Fruit fly (Drosophila melanogaster) whole organism, embryonic: Measurements from ENCODE around the gene Notum.
A peak's percentile ranks its signal among the peaks of the same experiment; 100 is the strongest.

Source experiments
- Awh ChIP-seq: fragments of 200-800 bp; sonication (Bioruptor generic); IDR thresholded peaks from 2 replicates; pipeline ENCODE4, ENCODE4 v1.3.6; 2022; ENCODE audit warnings: missing biosample characterization, missing genetic modification characterization
- B-H2 ChIP-seq: fragments of 200-800 bp; sonication (Bioruptor generic); optimal IDR thresholded peaks from 2 replicates; lab custom pipeline; 2018; ENCODE audit warnings: missing biosample characterization, mild to moderate bottlenecking, missing genetic modification characterization
- CG10321 ChIP-seq: fragments of 200-800 bp; sonication (Bioruptor generic); IDR thresholded peaks from 2 replicates; pipeline ENCODE4 v1.3.6; 2022; ENCODE audit warnings: missing biosample characterization, missing genetic modification characterization
- CG10543 ChIP-seq: fragments of 200-800 bp; sonication (Bioruptor generic); optimal IDR thresholded peaks from 3 replicates; lab custom pipeline; 2017; ENCODE audit warnings: missing biosample characterization, mild to moderate bottlenecking, missing genetic modification characterization, moderate library complexity
- CG15011 ChIP-seq: fragments of 200-800 bp; sonication (Bioruptor generic); optimal IDR thresholded peaks from 3 replicates; lab custom pipeline; 2018; ENCODE audit warnings: missing biosample characterization, mild to moderate bottlenecking, missing genetic modification characterization
- CG16815 ChIP-seq: fragments of 200-800 bp; sonication (Bioruptor generic); optimal IDR thresholded peaks from 3 replicates; lab custom pipeline; 2017; ENCODE audit warnings: missing biosample characterization, mild to moderate bottlenecking, missing genetic modification characterization
- CG17361 ChIP-seq: fragments of 200-800 bp; sonication (Bioruptor generic); IDR thresholded peaks from 3 replicates; pipeline ENCODE4 v1.3.6; 2022; ENCODE audit warnings: missing biosample characterization, missing genetic modification characterization
- CG1792 ChIP-seq: fragments of 200-800 bp; sonication (Bioruptor generic); optimal IDR thresholded peaks from 2 replicates; lab custom pipeline; 2016; ENCODE audit warnings: missing biosample characterization, missing genetic modification characterization
- CG30403 ChIP-seq: fragments of 200-800 bp; sonication (Bioruptor generic); optimal IDR thresholded peaks from 3 replicates; lab custom pipeline; 2016; ENCODE audit warnings: missing biosample characterization, missing genetic modification characterization
- CG30431 ChIP-seq: fragments of 200-800 bp; sonication (Bioruptor generic); optimal IDR thresholded peaks from 2 replicates; lab custom pipeline; 2017; ENCODE audit warnings: missing biosample characterization, missing genetic modification characterization
- CG31365 ChIP-seq: fragments of 200-800 bp; sonication (Bioruptor generic); optimal IDR thresholded peaks from 2 replicates; lab custom pipeline; 2018; ENCODE audit warnings: missing biosample characterization, mild to moderate bottlenecking, missing genetic modification characterization
- CG33557 ChIP-seq: fragments of 200-800 bp; sonication (Bioruptor generic); optimal IDR thresholded peaks from 2 replicates; lab custom pipeline; 2019; ENCODE audit warnings: missing biosample characterization, mild to moderate bottlenecking, missing genetic modification characterization, moderate library complexity
- CG3726 ChIP-seq: fragments of 200-800 bp; sonication (Bioruptor generic); IDR thresholded peaks from 3 replicates; pipeline ENCODE4, ENCODE4 v1.3.6; 2022; ENCODE audit warnings: missing biosample characterization, missing genetic modification characterization
- CG3838 ChIP-seq: fragments of 200-800 bp; sonication (Bioruptor generic); optimal IDR thresholded peaks from 3 replicates; lab custom pipeline; 2016; ENCODE audit warnings: missing biosample characterization, missing genetic modification characterization
- CG3847 ChIP-seq: fragments of 200-800 bp; sonication (Bioruptor generic); IDR thresholded peaks from 2 replicates; pipeline ENCODE4 v1.3.6; 2022; ENCODE audit warnings: missing biosample characterization, missing genetic modification characterization
- CG6683 ChIP-seq: fragments of 200-800 bp; sonication (Bioruptor generic); optimal IDR thresholded peaks from 2 replicates; lab custom pipeline; 2017; ENCODE audit warnings: missing biosample characterization, mild to moderate bottlenecking, missing genetic modification characterization, missing genetic modification reagents
- CG7372 ChIP-seq: fragments of 200-800 bp; sonication (Bioruptor generic); IDR thresholded peaks from 2 replicates; pipeline ENCODE4 v1.3.6; 2022; ENCODE audit warnings: missing biosample characterization, missing genetic modification characterization
- CG7839 ChIP-seq: fragments of 200-800 bp; sonication (Bioruptor generic); optimal IDR thresholded peaks from 3 replicates; lab custom pipeline; 2018; ENCODE audit warnings: missing biosample characterization, mild to moderate bottlenecking, missing genetic modification characterization, moderate library complexity
- CG8281 ChIP-seq: fragments of 200-800 bp; sonication (Bioruptor generic); optimal IDR thresholded peaks from 2 replicates; lab custom pipeline; 2018; ENCODE audit warnings: missing biosample characterization, mild to moderate bottlenecking, missing genetic modification characterization, moderate library complexity
- CG8478 ChIP-seq: fragments of >200 bp; optimal IDR thresholded peaks from 2 replicates; lab custom pipeline; 2018
- Camta ChIP-seq: fragments of 200-800 bp; sonication (Bioruptor generic); optimal IDR thresholded peaks from 2 replicates; lab custom pipeline; 2016; ENCODE audit warnings: missing biosample characterization, missing genetic modification characterization
- GATAe ChIP-seq: fragments of 200-800 bp; sonication (Bioruptor generic); conservative IDR thresholded peaks from 2 replicates; pipeline ENCODE4 v1.3.6; 2022; ENCODE audit warnings: missing biosample characterization, missing genetic modification characterization
- HLH54F ChIP-seq: fragments of 200-800 bp; sonication (Bioruptor generic); optimal IDR thresholded peaks from 3 replicates; lab custom pipeline; 2016; ENCODE audit warnings: missing biosample characterization, missing genetic modification characterization
- Hmr ChIP-seq: fragments of 200-800 bp; sonication (Bioruptor generic); optimal IDR thresholded peaks from 3 replicates; lab custom pipeline; 2017; ENCODE audit warnings: mild to moderate bottlenecking, missing biosample characterization, missing genetic modification reagents, missing genetic modification characterization
- Kr ChIP-seq: fragments of 200-800 bp; sonication (Bioruptor generic); optimal IDR thresholded peaks from 2 replicates; lab custom pipeline; 2017; ENCODE audit warnings: missing biosample characterization, mild to moderate bottlenecking, missing genetic modification characterization
- Med ChIP-seq: fragments of 200-800 bp; sonication (Bioruptor generic); peaks from one replicate; lab custom pipeline; 2016; ENCODE audit warnings: missing biosample characterization, missing genetic modification characterization, mild to moderate bottlenecking, inconsistent platforms, moderate library complexity
- Side ChIP-seq: fragments of 200-800 bp; sonication (Bioruptor generic); optimal IDR thresholded peaks from 2 replicates; lab custom pipeline; 2016; ENCODE audit warnings: missing biosample characterization, missing genetic modification characterization
- Sox100B ChIP-seq: fragments of 200-800 bp; sonication (Bioruptor generic); optimal IDR thresholded peaks from 3 replicates; lab custom pipeline; 2018; ENCODE audit warnings: missing biosample characterization, mild to moderate bottlenecking, missing genetic modification characterization
- Sox102F ChIP-seq: fragments of 200-800 bp; sonication (Bioruptor generic); optimal IDR thresholded peaks from 2 replicates; lab custom pipeline; 2018; ENCODE audit warnings: missing biosample characterization, mild to moderate bottlenecking, missing genetic modification characterization, moderate library complexity
- ab ChIP-seq: fragments of 200-800 bp; sonication (Bioruptor generic); optimal IDR thresholded peaks from 2 replicates; lab custom pipeline; 2016; ENCODE audit warnings: missing biosample characterization, missing genetic modification characterization
- ara ChIP-seq: fragments of 200-800 bp; sonication (Bioruptor generic); IDR thresholded peaks from 2 replicates; pipeline ENCODE4 v1.3.6; 2022; ENCODE audit warnings: missing biosample characterization, missing genetic modification characterization
- caup ChIP-seq: fragments of 200-800 bp; sonication (Bioruptor generic); optimal IDR thresholded peaks from 3 replicates; lab custom pipeline; 2017; ENCODE audit warnings: missing biosample characterization, mild to moderate bottlenecking, missing genetic modification characterization, moderate library complexity; ENCODE audit not compliant: severe bottlenecking
- ci ChIP-seq: fragments of 200-800 bp; sonication (Bioruptor generic); IDR thresholded peaks from 3 replicates; pipeline ENCODE4 v1.3.6; 2022; ENCODE audit warnings: missing biosample characterization, missing genetic modification characterization
- dati ChIP-seq: fragments of 200-800 bp; sonication (Bioruptor generic); IDR thresholded peaks from 2 replicates; pipeline ENCODE4 v1.3.6; 2022; ENCODE audit warnings: missing biosample characterization, missing genetic modification characterization
- fd102C ChIP-seq: fragments of 200-800 bp; sonication (Bioruptor generic); optimal IDR thresholded peaks from 2 replicates; lab custom pipeline; 2018; ENCODE audit warnings: missing biosample characterization, mild to moderate bottlenecking, missing genetic modification characterization, moderate library complexity
- fru ChIP-seq: fragments of >200 bp; optimal IDR thresholded peaks from 2 replicates; lab custom pipeline; 2017
- gsb ChIP-seq: fragments of 200-800 bp; sonication (Bioruptor generic); IDR thresholded peaks from 2 replicates; pipeline ENCODE4 v1.3.6; 2022; ENCODE audit warnings: missing biosample characterization, missing genetic modification characterization
- gt ChIP-seq: fragments of 200-800 bp; sonication (Bioruptor generic); IDR thresholded peaks from 2 replicates; pipeline ENCODE4 v1.3.6; 2022; ENCODE audit warnings: missing biosample characterization, missing genetic modification characterization
- mirr ChIP-seq: fragments of 200-800 bp; sonication (Bioruptor generic); optimal IDR thresholded peaks from 3 replicates; lab custom pipeline; 2018; ENCODE audit warnings: missing biosample characterization, mild to moderate bottlenecking, missing genetic modification characterization
- pros ChIP-seq: fragments of 200-800 bp; sonication (Bioruptor generic); optimal IDR thresholded peaks from 3 replicates; lab custom pipeline; 2019; ENCODE audit warnings: missing biosample characterization, mild to moderate bottlenecking, missing genetic modification characterization, moderate library complexity
- ro ChIP-seq: fragments of 200-800 bp; sonication (Bioruptor generic); IDR thresholded peaks from 2 replicates; pipeline ENCODE4 v1.3.6; 2022; ENCODE audit warnings: missing biosample characterization, missing genetic modification characterization
- sr ChIP-seq: fragments of 200-800 bp; sonication (Bioruptor generic); IDR thresholded peaks from 3 replicates; pipeline ENCODE4 v1.3.6; 2022; ENCODE audit warnings: missing biosample characterization, missing genetic modification characterization
- sug ChIP-seq: fragments of 200-800 bp; optimal IDR thresholded peaks from 2 replicates; lab custom pipeline; 2019; ENCODE audit warnings: missing biosample characterization, mild to moderate bottlenecking, missing genetic modification characterization, moderate library complexity
- tap ChIP-seq: fragments of 200-800 bp; optimal IDR thresholded peaks from 3 replicates; lab custom pipeline; 2019; ENCODE audit warnings: missing biosample characterization, mild to moderate bottlenecking, missing genetic modification characterization, moderate library complexity
- toy ChIP-seq: fragments of 200-800 bp; sonication (Bioruptor generic); IDR thresholded peaks from 2 replicates; pipeline ENCODE4 v1.3.6; 2022; ENCODE audit warnings: missing biosample characterization, missing genetic modification characterization
- unc-4 ChIP-seq: fragments of 200-800 bp; sonication (Bioruptor generic); IDR thresholded peaks from 2 replicates; pipeline ENCODE4 v1.3.6; 2022; ENCODE audit warnings: missing biosample characterization, missing genetic modification characterization; ENCODE audit not compliant: partially characterized antibody
- unpg ChIP-seq: fragments of 200-800 bp; sonication (Bioruptor generic); optimal IDR thresholded peaks from 3 replicates; lab custom pipeline; 2018; ENCODE audit warnings: missing biosample characterization, mild to moderate bottlenecking, missing genetic modification characterization, moderate library complexity
- vfl ChIP-seq: fragments of 200-800 bp; sonication (Bioruptor generic); optimal IDR thresholded peaks from 2 replicates; lab custom pipeline; 2016; ENCODE audit warnings: missing biosample characterization, missing genetic modification characterization
- z ChIP-seq: fragments of 200-800 bp; sonication (Bioruptor generic); IDR thresholded peaks from 3 replicates; pipeline ENCODE4 v1.3.6; 2022; ENCODE audit warnings: missing biosample characterization, missing genetic modification characterization
- zfh1 ChIP-seq: fragments of 200-800 bp; sonication (Bioruptor generic); IDR thresholded peaks from 3 replicates; pipeline ENCODE4 v1.3.6; 2022; ENCODE audit warnings: missing biosample characterization, missing genetic modification characterization
- zfh2 ChIP-seq: fragments of 200-800 bp; sonication (Bioruptor generic); optimal IDR thresholded peaks from 2 replicates; lab custom pipeline; 2016; ENCODE audit warnings: missing biosample characterization, missing genetic modification characterization

Notum gene

dm6 chr3L:16026065-16026789 lies 2.9 kb downstream of the Notum start (continued):
- TF ChIP-seq sr (GFP tag; lab: Robert Waterston, UW) (0 out of 3 replicates have a peak, but pooled peaks have one; percentile 55), CG30431 (no peak), pros (peak; percentile 56), HLH54F (GFP tag; lab: Kevin White, UChicago) (peak; percentile 4), CG7372 (GFP tag; lab: Robert Waterston, UW) (no peak), zfh1 (GFP tag; lab: Robert Waterston, UW) (peak; percentile 73; the same call in 2 of the 3 replicates), vfl (GFP tag; lab: Kevin White, UChicago) (no peak), unc-4 (no peak), Camta (GFP tag; lab: Kevin White, UChicago) (peak; percentile 55), CG10543 (GFP tag; lab: Kevin White, UChicago) (peak; percentile 87), ara (GFP tag; lab: Robert Waterston, UW) (peak; percentile 86), CG3726 (GFP tag; lab: Robert Waterston, UW) (no peak), CG15011 (GFP tag; lab: Kevin White, UChicago) (peak; percentile 68), toy (GFP tag; lab: Robert Waterston, UW) (no peak), Hmr (GFP tag; lab: Kevin White, UChicago) (peak; percentile 68), Med (GFP tag; lab: Kevin White, UChicago) (peak; percentile 96), fru (lab: Kevin White, UChicago) (no peak), CG8478 (lab: Kevin White, UChicago) (no peak), mirr (GFP tag; lab: Kevin White, UChicago) (peak; percentile 80), tap (tag; lab: Kevin White, UChicago) (peak; percentile 17), sug (tag; lab: Kevin White, UChicago) (peak; percentile 72), CG8281 (peak; percentile 48), CG30403 (GFP tag; lab: Kevin White, UChicago) (peak; percentile 20), CG1792 (GFP tag; lab: Kevin White, UChicago) (peak; percentile 63), zfh2 (GFP tag; lab: Kevin White, UChicago) (no peak), unpg (GFP tag; lab: Kevin White, UChicago) (peak; percentile 45), CG3838 (GFP tag; lab: Kevin White, UChicago) (peak; percentile 23), ab (GFP tag; lab: Kevin White, UChicago) (no peak), gsb (GFP tag; lab: Robert Waterston, UW) (0 out of 2 replicates have a peak, but pooled peaks have one; percentile 29), CG3847 (GFP tag; lab: Robert Waterston, UW) (no peak), dati (no peak), CG16815 (GFP tag; lab: Kevin White, UChicago) (no peak), CG31365 (tag; lab: Kevin White, UChicago) (peak; percentile 55), B-H2 (GFP tag; lab: Kevin White, UChicago) (peak; percentile 23), fd102C (GFP tag; lab: Kevin White, UChicago) (peak; percentile 33), ro (no peak), Kr (GFP tag; lab: Kevin White, UChicago) (peak; percentile 58), Awh (GFP tag; lab: Robert Waterston, UW) (peak; percentile 72; the same call in 1 of the 2 replicates), Side (GFP tag; lab: Kevin White, UChicago) (peak; percentile 68), Sox102F (GFP tag; lab: Kevin White, UChicago) (peak; percentile 9), CG17361 (GFP tag; lab: Robert Waterston, UW) (peak; percentile 35; the same call in 1 of the 3 replicates), z (GFP tag; lab: Robert Waterston, UW) (peak; percentile 71; the same call in 2 of the 3 replicates), CG7839 (tag; lab: Kevin White, UChicago) (peak; percentile 20), CG10321 (GFP tag; lab: Robert Waterston, UW) (peak; percentile 65), caup (peak; percentile 78), CG6683 (GFP tag; lab: Kevin White, UChicago) (peak; percentile 45), CG33557 (peak; percentile 85), Sox100B (GFP tag; lab: Kevin White, UChicago) (peak; percentile 57), GATAe (GFP tag; lab: Robert Waterston, UW) (no peak), gt (GFP tag; lab: Robert Waterston, UW) (no peak), ci (GFP tag; lab: Robert Waterston, UW) (peak; percentile 87)
